Fruit fly (Drosophila melanogaster): ENCODE data around the gene Ibf2.
A peak's percentile ranks its signal among the peaks of the same experiment; 100 is the strongest.

Ibf2 gene

dm6 chr3R:9226701-9227313, 31.5 kb downstream of the Ibf2 start:
- 0 out of 2 replicates have a peak, but pooled peaks have one; percentile 6 for TF ChIP-seq CG10348 (GFP tag; IDR thresholded peaks at IDR 0.05)
- no peak for TF ChIP-seq CG8301 (tag; optimal IDR thresholded peaks at IDR 0.05)
- TF ChIP-seq CG32121 (GFP tag; IDR thresholded peaks at IDR 0.05) = no peak
- TF ChIP-seq EcR (GFP tag; optimal IDR thresholded peaks at IDR 0.05) = peak; percentile 81
- TF ChIP-seq CG15710 (tag; optimal IDR thresholded peaks at IDR 0.05) = no peak

dm6 chr3R:9226146-9226545, 32.2 kb downstream of the Ibf2 start:
- TF ChIP-seq Pif1B (GFP tag; optimal IDR thresholded peaks at IDR 0.05) = no peak
- TF ChIP-seq fd96Ca (GFP tag; IDR thresholded peaks at IDR 0.05) = no peak
- peak; percentile 75 for TF ChIP-seq EcR (GFP tag; optimal IDR thresholded peaks at IDR 0.05)
- no peak for TF ChIP-seq CG8159 (tag; optimal IDR thresholded peaks at IDR 0.05)
- TF ChIP-seq CG10348 (GFP tag; IDR thresholded peaks at IDR 0.05) = no peak
- TF ChIP-seq CG13204 (GFP tag; optimal IDR thresholded peaks at IDR 0.05) = peak; percentile 64
- TF ChIP-seq CG17806 (tag; optimal IDR thresholded peaks at IDR 0.05) = no peak
- peak; percentile 43 for TF ChIP-seq gl (tag; optimal IDR thresholded peaks at IDR 0.05)
- TF ChIP-seq rn (GFP tag; IDR thresholded peaks at IDR 0.05) = no peak
- TF ChIP-seq CG14655 (GFP tag; optimal IDR thresholded peaks at IDR 0.05) = no peak
- no peak for TF ChIP-seq CG8301 (tag; optimal IDR thresholded peaks at IDR 0.05)
- no peak for TF ChIP-seq Snoo (tag; optimal IDR thresholded peaks at IDR 0.05)
- no peak for TF ChIP-seq Ets98B (GFP tag; IDR thresholded peaks at IDR 0.05)
- peak; percentile 2 for TF ChIP-seq CG34367 (tag; optimal IDR thresholded peaks at IDR 0.05)
- TF ChIP-seq CG12605 (GFP tag; IDR thresholded peaks at IDR 0.05) = no peak
- no peak for TF ChIP-seq CG32121 (GFP tag; IDR thresholded peaks at IDR 0.05)
- no peak for TF ChIP-seq D1 (tag; optimal IDR thresholded peaks at IDR 0.05)
- TF ChIP-seq CG15710 (tag; optimal IDR thresholded peaks at IDR 0.05) = peak; percentile 15
- TF ChIP-seq CG4496 (GFP tag; IDR thresholded peaks at IDR 0.05) = peak; percentile 71
- no peak for TF ChIP-seq CG9948 (tag; optimal IDR thresholded peaks at IDR 0.05)
- TF ChIP-seq Pif1A (GFP tag; optimal IDR thresholded peaks at IDR 0.05) = no peak

dm6 chr3R:9224807-9225206, 33.5 kb downstream of the Ibf2 start:
- no peak for TF ChIP-seq EcR (GFP tag; optimal IDR thresholded peaks at IDR 0.05)
- TF ChIP-seq CG14655 (GFP tag; optimal IDR thresholded peaks at IDR 0.05) = peak; percentile 67
- peak; percentile 20 for TF ChIP-seq CG15710 (tag; optimal IDR thresholded peaks at IDR 0.05)
- TF ChIP-seq CG34367 (tag; optimal IDR thresholded peaks at IDR 0.05) = peak; percentile 5
- TF ChIP-seq CG12605 (GFP tag; IDR thresholded peaks at IDR 0.05) = peak; percentile 49; the same call in 1 of the 2 replicates
- no peak for TF ChIP-seq Snoo (tag; optimal IDR thresholded peaks at IDR 0.05)
- peak; percentile 70 for TF ChIP-seq Ets98B (GFP tag; IDR thresholded peaks at IDR 0.05)
- TF ChIP-seq fd96Ca (GFP tag; IDR thresholded peaks at IDR 0.05) = no peak
- TF ChIP-seq D1 (tag; optimal IDR thresholded peaks at IDR 0.05) = no peak
- TF ChIP-seq CG17806 (tag; optimal IDR thresholded peaks at IDR 0.05) = peak; percentile 38
- TF ChIP-seq CG9948 (tag; optimal IDR thresholded peaks at IDR 0.05) = peak; percentile 49
- no peak for TF ChIP-seq gl (tag; optimal IDR thresholded peaks at IDR 0.05)
- peak; percentile 63 for TF ChIP-seq Pif1A (GFP tag; optimal IDR thresholded peaks at IDR 0.05)
- no peak for TF ChIP-seq CG13204 (GFP tag; optimal IDR thresholded peaks at IDR 0.05)
- peak; percentile 22; the same call in 1 of the 2 replicates for TF ChIP-seq rn (GFP tag; IDR thresholded peaks at IDR 0.05)
- no peak for TF ChIP-seq CG8301 (tag; optimal IDR thresholded peaks at IDR 0.05)
- peak; percentile 73 for TF ChIP-seq CG4496 (GFP tag; IDR thresholded peaks at IDR 0.05)
- TF ChIP-seq Pif1B (GFP tag; optimal IDR thresholded peaks at IDR 0.05) = peak; percentile 46
- peak; percentile 69 for TF ChIP-seq CG32121 (GFP tag; IDR thresholded peaks at IDR 0.05)
- TF ChIP-seq CG10348 (GFP tag; IDR thresholded peaks at IDR 0.05) = no peak
- TF ChIP-seq CG8159 (tag; optimal IDR thresholded peaks at IDR 0.05) = peak; percentile 28

dm6 chr3R:9222355-9222754, 35.9 kb downstream of the Ibf2 start:
- TF ChIP-seq Snoo (tag; optimal IDR thresholded peaks at IDR 0.05) = peak; percentile 6
- TF ChIP-seq Ets98B (GFP tag; IDR thresholded peaks at IDR 0.05) = peak; percentile 50
- peak; percentile 32 for TF ChIP-seq gl (tag; optimal IDR thresholded peaks at IDR 0.05)
- TF ChIP-seq CG32121 (GFP tag; IDR thresholded peaks at IDR 0.05) = peak; percentile 51; the same call in 1 of the 2 replicates
- no peak for TF ChIP-seq rn (GFP tag; IDR thresholded peaks at IDR 0.05)
- peak; percentile 55 for TF ChIP-seq CG14655 (GFP tag; optimal IDR thresholded peaks at IDR 0.05)
- no peak for TF ChIP-seq CG15710 (tag; optimal IDR thresholded peaks at IDR 0.05)
- TF ChIP-seq CG8301 (tag; optimal IDR thresholded peaks at IDR 0.05) = peak; percentile 42
- TF ChIP-seq Pif1A (GFP tag; optimal IDR thresholded peaks at IDR 0.05) = no peak
- TF ChIP-seq CG4496 (GFP tag; IDR thresholded peaks at IDR 0.05) = peak; percentile 57; the same call in 2 of the 3 replicates

dm6 chr3R:9220064-9220864, 38.0 kb downstream of the Ibf2 start:
- TF ChIP-seq CG34367 (tag; optimal IDR thresholded peaks at IDR 0.05) (peak; percentile 47), CG14655 (GFP tag; optimal IDR thresholded peaks at IDR 0.05) (peak; percentile 91), CG17806 (tag; optimal IDR thresholded peaks at IDR 0.05) (peak; percentile 49), EcR (GFP tag; optimal IDR thresholded peaks at IDR 0.05) (peak; percentile 85), Pif1B (GFP tag; optimal IDR thresholded peaks at IDR 0.05) (peak; percentile 78), Snoo (tag; optimal IDR thresholded peaks at IDR 0.05) (peak; percentile 61), CG13204 (GFP tag; optimal IDR thresholded peaks at IDR 0.05) (peak; percentile 70), CG12605 (GFP tag; IDR thresholded peaks at IDR 0.05) (peak; percentile 93), Pif1A (GFP tag; optimal IDR thresholded peaks at IDR 0.05) (peak; percentile 67), CG32121 (GFP tag; IDR thresholded peaks at IDR 0.05) (peak; percentile 82), CG4496 (GFP tag; IDR thresholded peaks at IDR 0.05) (peak; percentile 88), Ets98B (GFP tag; IDR thresholded peaks at IDR 0.05) (peak; percentile 76), CG15710 (tag; optimal IDR thresholded peaks at IDR 0.05) (peak; percentile 54), rn (GFP tag; IDR thresholded peaks at IDR 0.05) (peak; percentile 54; the same call in 1 of the 2 replicates), D1 (tag; optimal IDR thresholded peaks at IDR 0.05) (peak; percentile 42), CG8159 (tag; optimal IDR thresholded peaks at IDR 0.05) (peak; percentile 67), gl (tag; optimal IDR thresholded peaks at IDR 0.05) (peak; percentile 71), fd96Ca (GFP tag; IDR thresholded peaks at IDR 0.05) (peak; percentile 78; the same call in 2 of the 3 replicates), CG10348 (GFP tag; IDR thresholded peaks at IDR 0.05) (no peak), CG8301 (tag; optimal IDR thresholded peaks at IDR 0.05) (peak; percentile 77), CG9948 (tag; optimal IDR thresholded peaks at IDR 0.05) (peak; percentile 23)

All from whole organism, pupa.